Worm (Caenorhabditis elegans): Measurements from ENCODE around the gene C33F10.12.

The C33F10.12 gene

DNA sequence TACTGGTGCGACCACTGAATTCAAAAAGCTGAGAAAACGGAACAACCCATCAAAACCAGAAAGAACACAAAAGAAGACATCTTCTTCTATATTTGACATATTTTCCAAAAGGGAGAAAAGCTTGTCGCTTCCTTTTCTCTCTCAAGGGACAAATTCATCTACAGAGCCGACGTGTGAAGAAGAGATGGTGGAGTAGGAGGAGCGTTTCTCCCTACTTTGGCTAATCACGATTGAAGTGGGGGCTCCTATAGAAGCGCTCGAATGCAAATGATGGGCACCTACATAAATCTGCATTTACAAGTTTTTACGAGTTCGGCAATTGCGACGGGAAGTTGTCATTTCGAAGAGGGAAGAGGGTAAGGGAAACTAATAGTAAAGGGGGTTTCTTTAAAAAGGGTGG lies 31.3 kb downstream of the C33F10.12 start:
- TF ChIP-seq R02D3.7 (tag; optimal IDR thresholded peaks at IDR 0.05) (no peak), mdl-1 (tag; optimal IDR thresholded peaks at IDR 0.05) (no peak), mbf-1 (tag; optimal IDR thresholded peaks at IDR 0.05) (no peak), dmd-4 (tag; optimal IDR thresholded peaks at IDR 0.05) (no peak), mab-5 (tag; optimal IDR thresholded peaks at IDR 0.05) (peak; percentile 68), Y55F3AM.14 (GFP tag; optimal IDR thresholded peaks at IDR 0.05) (peak; percentile 3)

DNA sequence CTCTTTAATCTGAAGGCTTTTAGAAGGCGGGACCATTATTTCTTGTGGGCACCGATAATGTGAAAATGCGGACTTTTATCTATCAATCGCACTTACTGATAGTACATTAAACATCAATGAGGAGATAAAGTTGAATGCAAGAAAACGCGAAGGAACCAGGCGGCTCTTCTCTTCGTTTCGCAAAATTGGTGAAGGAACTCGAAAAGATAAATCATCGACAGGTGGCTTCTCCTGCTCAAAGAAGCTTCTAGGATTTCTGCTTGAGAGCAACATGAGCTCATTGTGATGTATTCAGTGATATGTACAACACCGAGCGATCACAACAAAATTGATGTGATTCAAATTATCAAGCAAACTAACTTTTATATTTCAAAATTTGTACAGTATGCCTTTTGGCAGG lies 31.8 kb downstream of the C33F10.12 start:
- TF ChIP-seq F13H6.1 (tag; optimal IDR thresholded peaks at IDR 0.05) (peak; percentile 35), sma-9 (GFP tag; optimal IDR thresholded peaks at IDR 0.05) (peak; percentile 48), sma-9 (tag; optimal IDR thresholded peaks at IDR 0.05) (no peak), nhr-129 (tag; optimal IDR thresholded peaks at IDR 0.05) (peak; percentile 16), nhr-25 (tag; optimal IDR thresholded peaks at IDR 0.05) (no peak), lsy-2 (tag; optimal IDR thresholded peaks at IDR 0.05) (peak in 1 of 2 experiments; percentile 40)

DNA sequence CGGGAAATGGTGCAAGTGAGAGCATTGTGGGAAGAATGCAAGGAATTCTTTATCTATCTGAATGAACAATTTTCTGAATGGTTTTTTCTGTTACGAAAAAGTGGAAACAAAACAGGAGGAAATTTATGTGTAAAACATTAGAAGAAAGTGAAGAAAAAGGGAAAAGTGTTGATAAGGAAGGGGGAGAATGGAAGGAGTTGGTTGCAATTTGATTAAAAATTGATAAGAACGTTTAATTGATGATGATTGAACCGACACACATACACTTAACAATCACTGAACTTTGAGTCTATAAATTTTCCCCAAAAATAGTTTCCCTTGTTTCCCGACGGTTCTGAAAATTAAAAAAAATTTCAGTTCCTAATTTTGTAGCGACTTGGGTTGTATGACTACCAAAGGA lies 34.6 kb downstream of the C33F10.12 start:
- no peak for TF ChIP-seq sma-3 (GFP tag; optimal IDR thresholded peaks at IDR 0.05)
- TF ChIP-seq ceh-16 (tag; optimal IDR thresholded peaks at IDR 0.05) = no peak
- TF ChIP-seq blmp-1 (tag; optimal IDR thresholded peaks at IDR 0.05; ENCODE audit: insufficient read depth) = peak; percentile 77
- no peak for TF ChIP-seq elt-3 (tag; optimal IDR thresholded peaks at IDR 0.05)
- TF ChIP-seq crh-2 (tag; optimal IDR thresholded peaks at IDR 0.05) = peak; percentile 24
- TF ChIP-seq fos-1 (tag; optimal IDR thresholded peaks at IDR 0.05) = peak; percentile 83

ce11 chrII:4800524-4800923 lies 37.0 kb downstream of the C33F10.12 start:
- TF ChIP-seq ztf-11 (tag; optimal IDR thresholded peaks at IDR 0.05) (no peak), ceh-82 (tag; optimal IDR thresholded peaks at IDR 0.05) (no peak), sma-3 (GFP tag; optimal IDR thresholded peaks at IDR 0.05) (no peak)

DNA sequence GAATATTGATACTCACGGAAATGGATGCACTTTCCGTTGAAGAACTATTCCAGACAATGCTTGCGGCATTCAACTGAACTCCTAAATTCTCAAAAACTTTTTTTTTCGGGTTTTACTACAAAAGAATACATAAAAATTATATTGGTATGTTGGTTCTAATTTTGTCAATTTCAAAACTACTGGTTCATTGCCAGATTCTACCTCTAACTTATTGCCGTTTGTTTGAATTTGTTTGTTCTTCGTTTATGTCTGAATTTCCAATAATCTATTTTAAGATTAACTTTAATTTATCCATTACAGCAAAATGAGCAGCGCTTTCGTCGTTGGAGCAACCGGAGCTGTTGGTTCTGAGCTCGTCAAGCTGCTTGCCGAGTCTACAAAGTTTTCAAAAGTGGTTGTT lies 40.5 kb downstream of the C33F10.12 start, which contains the start of gene C33F10.14:
Gene C33F10.14, plus strand, starts transcription at position 301 of the 400 bp plus-strand sequence.
- no peak for TF ChIP-seq aly-2 (tag; optimal IDR thresholded peaks at IDR 0.05)
- TF ChIP-seq lin-11 (tag; optimal IDR thresholded peaks at IDR 0.05) = no peak
- TF ChIP-seq nhr-6 (tag; optimal IDR thresholded peaks at IDR 0.05) = no peak
- TF ChIP-seq Y55F3AM.14 (GFP tag; optimal IDR thresholded peaks at IDR 0.05) = no peak
- TF ChIP-seq unc-55 (GFP tag; optimal IDR thresholded peaks at IDR 0.05) = no peak
- no peak for TF ChIP-seq zag-1 (tag; optimal IDR thresholded peaks at IDR 0.05)
- TF ChIP-seq sem-4 (tag; optimal IDR thresholded peaks at IDR 0.05) = no peak
- TF ChIP-seq snpc-4 (tag; optimal IDR thresholded peaks at IDR 0.05) = no peak
- no peak for TF ChIP-seq ZK546.5 (tag; optimal IDR thresholded peaks at IDR 0.05)
- no peak for TF ChIP-seq nhr-237 (tag; optimal IDR thresholded peaks at IDR 0.05)
- TF ChIP-seq mab-5 (tag; optimal IDR thresholded peaks at IDR 0.05) = no peak
- no peak for TF ChIP-seq lin-39 (tag; optimal IDR thresholded peaks at IDR 0.05)
- no peak for TF ChIP-seq R02D3.7 (tag; optimal IDR thresholded peaks at IDR 0.05)
- no peak for TF ChIP-seq mdl-1 (tag; optimal IDR thresholded peaks at IDR 0.05)
- no peak for TF ChIP-seq dmd-4 (tag; optimal IDR thresholded peaks at IDR 0.05)
- no peak for TF ChIP-seq fos-1 (tag; optimal IDR thresholded peaks at IDR 0.05)
- TF ChIP-seq peb-1 (tag; optimal IDR thresholded peaks at IDR 0.05) = no peak
- no peak for TF ChIP-seq nhr-12 (tag; optimal IDR thresholded peaks at IDR 0.05)
- no peak for TF ChIP-seq ztf-11 (tag; optimal IDR thresholded peaks at IDR 0.05)

- TF ChIP-seq elt-1 (tag; optimal IDR thresholded peaks at IDR 0.05) = no peak
- TF ChIP-seq gmeb-1 (tag; optimal IDR thresholded peaks at IDR 0.05) = no peak
- no peak for TF ChIP-seq mdl-1 (tag; optimal IDR thresholded peaks at IDR 0.05)
- no peak for TF ChIP-seq unc-62 (GFP tag; optimal IDR thresholded peaks at IDR 0.05)
- TF ChIP-seq mbf-1 (tag; optimal IDR thresholded peaks at IDR 0.05) = no peak
- TF ChIP-seq Y55F3AM.14 (GFP tag; optimal IDR thresholded peaks at IDR 0.05) = no peak
- no peak for TF ChIP-seq F13H6.1 (tag; optimal IDR thresholded peaks at IDR 0.05)
- TF ChIP-seq nhr-6 (tag; optimal IDR thresholded peaks at IDR 0.05) = no peak
- no peak for TF ChIP-seq nhr-23 (tag; optimal IDR thresholded peaks at IDR 0.05)
- TF ChIP-seq sma-9 (GFP tag; optimal IDR thresholded peaks at IDR 0.05) = no peak
- no peak for TF ChIP-seq sma-9 (tag; optimal IDR thresholded peaks at IDR 0.05)
Measured at ce11 chrII:4795461-4795860, 42.1 kb downstream of the C33F10.12 start, which contains the start of gene C33F10.4. C33F10.4 (plus strand) TSS chrII:4795761.

Measured in whole organism, L2 larva.